Worm (Caenorhabditis elegans): ENCODE data around the gene F21A3.4.

Gene F21A3.4

DNA sequence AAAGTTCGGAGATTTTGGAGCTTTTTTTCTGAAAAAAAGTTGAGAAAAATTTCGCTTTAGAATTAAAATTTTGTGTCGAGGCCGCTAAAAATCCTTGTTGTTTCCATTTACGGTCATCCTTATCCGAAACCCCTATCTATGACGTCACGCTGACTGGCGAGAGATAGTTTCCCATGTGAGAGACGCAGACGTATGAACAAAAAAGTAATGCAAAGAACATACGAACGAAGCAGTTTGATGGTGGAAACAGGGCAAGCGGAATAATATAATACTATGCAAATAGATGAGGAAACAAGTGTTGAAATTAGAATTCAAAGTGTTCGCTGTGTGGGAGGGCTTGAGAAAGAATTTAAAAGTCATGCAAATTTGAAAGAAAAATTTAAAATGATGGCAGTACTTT lies 37.3 kb upstream of the F21A3.4 start:
- TF ChIP-seq ceh-91 (GFP tag; IDR thresholded peaks at IDR 0.05) = no peak
- TF ChIP-seq atf-7 (tag; optimal IDR thresholded peaks at IDR 0.05) = peak; percentile 48
- no peak for TF ChIP-seq madf-3 (GFP tag; IDR thresholded peaks at IDR 0.05)
- TF ChIP-seq nhr-80 (tag; optimal IDR thresholded peaks at IDR 0.05) = no peak
- peak; percentile 61; the same call in 1 of the 2 replicates for TF ChIP-seq hmg-1.2 (GFP tag; IDR thresholded peaks at IDR 0.05)

DNA sequence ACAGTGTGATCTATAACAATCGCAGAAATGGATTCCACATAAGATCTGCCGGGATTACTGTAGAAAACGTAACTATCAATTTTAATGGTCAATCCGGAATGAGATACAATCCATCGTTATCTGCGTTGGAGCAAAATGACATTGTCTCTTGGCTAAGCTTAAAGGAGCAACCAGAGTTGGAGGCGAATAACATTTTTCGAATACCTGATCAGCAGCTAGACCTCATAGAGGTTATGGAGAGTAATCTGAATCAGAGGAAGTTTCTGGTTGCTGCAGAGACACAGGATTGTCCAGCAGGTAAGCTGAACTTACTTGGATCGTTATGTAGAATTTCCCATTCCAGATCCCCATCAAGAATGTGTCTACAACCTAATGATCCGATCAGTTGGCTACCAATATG lies 32.8 kb upstream of the F21A3.4 start:
- TF ChIP-seq ztf-25 (GFP tag; IDR thresholded peaks at IDR 0.05) (no peak), K12H6.12 (tag; optimal IDR thresholded peaks at IDR 0.05) (no peak), atf-7 (tag; optimal IDR thresholded peaks at IDR 0.05) (no peak), ets-4 (GFP tag; optimal IDR thresholded peaks at IDR 0.05) (no peak), lag-1 (GFP tag; IDR thresholded peaks at IDR 0.05) (no peak), pha-4 (tag; optimal IDR thresholded peaks at IDR 0.05) (no peak)

DNA sequence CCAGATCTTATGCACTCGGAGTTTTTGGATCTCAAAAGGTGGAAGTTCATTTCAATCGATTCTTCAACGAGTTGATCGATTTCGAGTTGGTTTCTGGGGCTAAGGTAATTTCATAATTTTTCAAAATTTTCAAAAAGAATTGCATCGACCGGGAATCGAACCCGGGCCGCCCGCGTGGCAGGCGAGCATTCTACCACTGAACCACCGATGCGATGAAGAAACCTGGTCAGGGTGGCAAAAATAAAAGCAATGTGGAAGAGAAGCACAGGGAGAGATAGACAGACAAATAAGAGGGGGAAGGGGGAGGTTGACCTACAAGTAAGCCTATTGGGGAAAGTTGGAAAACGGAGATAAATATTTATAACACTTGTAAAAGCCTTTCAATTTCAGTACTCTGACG lies 31.4 kb upstream of the F21A3.4 start:
- 0 out of 2 replicates have a peak, but pooled peaks have one; percentile 14 for TF ChIP-seq madf-3 (GFP tag; IDR thresholded peaks at IDR 0.05)
- no peak for TF ChIP-seq egl-44 (GFP tag; IDR thresholded peaks at IDR 0.05)
- no peak for TF ChIP-seq F37B4.10 (GFP tag; IDR thresholded peaks at IDR 0.05)
- no peak for TF ChIP-seq hmg-20 (GFP tag; IDR thresholded peaks at IDR 0.05)
- no peak for TF ChIP-seq snpc-3.4 (tag; optimal IDR thresholded peaks at IDR 0.05)
- peak; percentile 62; the same call in 1 of the 2 replicates for TF ChIP-seq pbrm-1 (GFP tag; IDR thresholded peaks at IDR 0.05)
- peak; percentile 75 for TF ChIP-seq snpc-4 (GFP tag; optimal IDR thresholded peaks at IDR 0.05)
- TF ChIP-seq snpc-4 (tag; optimal IDR thresholded peaks at IDR 0.05) = peak in 3 of 4 experiments; percentile 34 to 73 (median 41)
- TF ChIP-seq B0035.1 (tag; optimal IDR thresholded peaks at IDR 0.05) = no peak
- TF ChIP-seq lin-35 (GFP tag; optimal IDR thresholded peaks at IDR 0.05) = no peak
- no peak for TF ChIP-seq zim-3 (tag; optimal IDR thresholded peaks at IDR 0.05)
- no peak for TF ChIP-seq madf-6 (GFP tag; IDR thresholded peaks at IDR 0.05)
- TF ChIP-seq F57C9.4 (tag; optimal IDR thresholded peaks at IDR 0.05) = no peak
- TF ChIP-seq pha-4 (tag; optimal IDR thresholded peaks at IDR 0.05) = no peak
- peak in 1 of 2 experiments; percentile 14 for TF ChIP-seq let-607 (tag; optimal IDR thresholded peaks at IDR 0.05)
- peak; percentile 57 for TF ChIP-seq lin-54 (GFP tag; optimal IDR thresholded peaks at IDR 0.05)
- peak; percentile 44 for TF ChIP-seq ceh-27 (GFP tag; optimal IDR thresholded peaks at IDR 0.05)
- no peak for TF ChIP-seq unc-62 (GFP tag; optimal IDR thresholded peaks at IDR 0.05)
- TF ChIP-seq F33H1.4 (GFP tag; IDR thresholded peaks at IDR 0.05) = peak; percentile 32; the same call in 1 of the 2 replicates
- TF ChIP-seq attf-6 (GFP tag; IDR thresholded peaks at IDR 0.05) = peak; percentile 33; the same call in 1 of the 2 replicates
- peak; percentile 46 for TF ChIP-seq ztf-18 (tag; optimal IDR thresholded peaks at IDR 0.05)
- TF ChIP-seq nhr-90 (tag; optimal IDR thresholded peaks at IDR 0.05) = peak; percentile 38
- TF ChIP-seq ceh-40 (GFP tag; IDR thresholded peaks at IDR 0.05) = no peak
- no peak for TF ChIP-seq ceh-79 (tag; optimal IDR thresholded peaks at IDR 0.05)
- TF ChIP-seq tbx-9 (tag; optimal IDR thresholded peaks at IDR 0.05; ENCODE audit: borderline replicate concordance) = no peak
- TF ChIP-seq chd-7 (tag; optimal IDR thresholded peaks at IDR 0.05) = peak; percentile 19
- no peak for TF ChIP-seq ceh-91 (GFP tag; IDR thresholded peaks at IDR 0.05)
- no peak for TF ChIP-seq akir-1 (GFP tag; optimal IDR thresholded peaks at IDR 0.05)
- TF ChIP-seq athp-1 (tag; optimal IDR thresholded peaks at IDR 0.05) = peak; percentile 52
- TF ChIP-seq somi-1 (GFP tag; optimal IDR thresholded peaks at IDR 0.05) = peak; percentile 10
- TF ChIP-seq aptf-3 (GFP tag; IDR thresholded peaks at IDR 0.05) = no peak
- peak; percentile 36 for TF ChIP-seq lsl-1 (GFP tag; optimal IDR thresholded peaks at IDR 0.05)
- no peak for TF ChIP-seq let-526 (GFP tag; IDR thresholded peaks at IDR 0.05)
- TF ChIP-seq bed-1 (GFP tag; IDR thresholded peaks at IDR 0.05) = no peak
- 0 out of 2 replicates have a peak, but pooled peaks have one; percentile 42 for TF ChIP-seq hsf-1 (GFP tag; IDR thresholded peaks at IDR 0.05)
- TF ChIP-seq Y95B8A.8 (GFP tag; IDR thresholded peaks at IDR 0.05) = no peak
- no peak for TF ChIP-seq unc-130 (GFP tag; optimal IDR thresholded peaks at IDR 0.05)
- 0 out of 2 replicates have a peak, but pooled peaks have one; percentile 52 for TF ChIP-seq nfyb-1 (GFP tag; IDR thresholded peaks at IDR 0.05)
- TF ChIP-seq nhr-80 (tag; optimal IDR thresholded peaks at IDR 0.05) = peak; percentile 24
